Worm (Caenorhabditis elegans) whole organism, L1 larva: ENCODE results near the gene sre-33.

Source experiments
- aha-1 ChIP-seq: fragments of 150-350 bp; optimal IDR thresholded peaks from 2 replicates; lab custom pipeline; 2014; ENCODE audit warnings: missing biosample characterization, missing genetic modification characterization
- aly-2 ChIP-seq: fragments of 150-350 bp; optimal IDR thresholded peaks from 2 replicates; lab custom pipeline; 2014; ENCODE audit warnings: missing biosample characterization, missing genetic modification characterization
- ets-5 ChIP-seq: fragments of 200-800 bp; sonication (Bioruptor generic); IDR thresholded peaks from 2 replicates; pipeline ENCODE4 v1.3.6; 2022; ENCODE audit warnings: missing genetic modification characterization, missing compliant biosample characterization
- nhr-19 ChIP-seq: fragments of 200-800 bp; sonication (Bioruptor generic); conservative IDR thresholded peaks from 2 replicates; pipeline ENCODE4 v1.3.6; 2022; ENCODE audit warnings: missing genetic modification characterization, missing compliant biosample characterization
- nhr-76 ChIP-seq: sonication (generic microtip); optimal IDR thresholded peaks from 2 replicates; lab custom pipeline; 2017; ENCODE audit warnings: missing biosample characterization, missing genetic modification characterization
- nhr-77 ChIP-seq: fragments of 150-350 bp; optimal IDR thresholded peaks from 2 replicates; lab custom pipeline; 2014; ENCODE audit warnings: missing biosample characterization, missing genetic modification characterization
- snpc-4 ChIP-seq: fragments of 150-350 bp; optimal IDR thresholded peaks from 2 replicates; lab custom pipeline; 2014; ENCODE audit warnings: missing biosample characterization, missing genetic modification characterization
- snu-23 ChIP-seq: sonication (generic microtip); optimal IDR thresholded peaks from 2 replicates; lab custom pipeline; 2016; ENCODE audit warnings: missing genetic modification characterization, missing compliant biosample characterization
- sup-37 ChIP-seq: fragments of 200-800 bp; sonication (Bioruptor generic); optimal IDR thresholded peaks from 2 replicates; lab custom pipeline; 2018; ENCODE audit warnings: mild to moderate bottlenecking, missing genetic modification characterization, missing compliant biosample characterization
- ztf-4 ChIP-seq: fragments of 150-350 bp; optimal IDR thresholded peaks from 2 replicates; lab custom pipeline; 2014; ENCODE audit warnings: missing biosample characterization, missing genetic modification characterization

DNA sequence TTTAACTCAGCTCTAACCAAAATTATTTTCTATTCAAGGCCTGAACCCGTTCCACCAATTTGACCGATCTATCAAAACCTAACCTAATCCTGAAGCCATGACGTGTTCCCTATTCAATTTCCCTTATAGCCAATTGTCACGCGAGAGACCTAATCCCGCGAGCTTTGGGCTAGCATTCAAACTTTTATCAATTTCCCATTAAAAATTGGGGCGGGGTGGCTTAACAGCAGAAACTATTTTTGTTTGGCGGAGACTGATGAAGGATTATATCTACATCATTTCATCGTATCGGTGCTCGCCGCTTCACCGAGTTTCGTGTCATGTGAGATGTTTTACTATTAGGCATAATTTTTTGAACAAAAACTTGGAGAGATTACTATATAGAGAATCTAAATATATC lies 35.7 kb downstream of the sre-33 start:
- TF ChIP-seq aha-1 = no peak
- TF ChIP-seq aly-2 (tag; lab: Kevin White, UChicago) = no peak
- no peak for TF ChIP-seq nhr-77 (tag; lab: Kevin White, UChicago)
- no peak for TF ChIP-seq snu-23 (GFP tag; lab: Kevin White, UChicago)
- TF ChIP-seq nhr-19 (GFP tag; lab: Robert Waterston, UW) = no peak
- no peak for TF ChIP-seq nhr-76
- no peak for TF ChIP-seq snpc-4 (tag; lab: Kevin White, UChicago)
- no peak for TF ChIP-seq ztf-4 (tag; lab: Kevin White, UChicago)
- no peak for TF ChIP-seq sup-37 (GFP tag; lab: Kevin White, UChicago)
- no peak for TF ChIP-seq ets-5
